Fruit fly (Drosophila melanogaster): ENCODE results near the gene Naa40.

Gene Naa40

dm6 chr3R:29773833-29774324 is 49.1 kb upstream of the Naa40 start (continued):
- TF ChIP-seq CG5953 (GFP tag; IDR thresholded peaks at IDR 0.05) (no peak), fd64A (GFP tag; optimal IDR thresholded peaks at IDR 0.05) (no peak), Sry-β (GFP tag; optimal IDR thresholded peaks at IDR 0.05) (no peak), lab (GFP tag; optimal IDR thresholded peaks at IDR 0.05) (peak; percentile 72), ranshi (GFP tag; IDR thresholded peaks at IDR 0.05) (peak; percentile 67; the same call in 1 of the 2 replicates), CG30403 (GFP tag; optimal IDR thresholded peaks at IDR 0.05) (peak; percentile 82), cwo (GFP tag; optimal IDR thresholded peaks at IDR 0.05) (peak; percentile 76), CG2116 (GFP tag; optimal IDR thresholded peaks at IDR 0.05) (no peak), CoRest (tag; optimal IDR thresholded peaks at IDR 0.05) (peak; percentile 88), CG10366 (GFP tag; IDR thresholded peaks at IDR 0.05) (peak; percentile 66), br (optimal IDR thresholded peaks at IDR 0.05) (no peak), C15 (GFP tag; IDR thresholded peaks at IDR 0.05) (0 out of 3 replicates have a peak, but pooled peaks have one; percentile 18), CG15696 (tag; optimal IDR thresholded peaks at IDR 0.05) (peak; percentile 47), dm (GFP tag; optimal IDR thresholded peaks at IDR 0.05) (peak; percentile 33), Rx (GFP tag; IDR thresholded peaks at IDR 0.05) (peak; percentile 31; the same call in 1 of the 2 replicates), Dad (GFP tag; optimal IDR thresholded peaks at IDR 0.05) (peak; percentile 26), CG1602 (GFP tag; optimal IDR thresholded peaks at IDR 0.05) (peak; percentile 66), CG11560 (tag; IDR thresholded peaks at IDR 0.05) (peak; percentile 73), CG4404 (GFP tag; IDR thresholded peaks at IDR 0.05) (peak; percentile 74), CG7963 (GFP tag; IDR thresholded peaks at IDR 0.05; ENCODE audit: partially characterized antibody) (no peak), CG12659 (GFP tag; optimal IDR thresholded peaks at IDR 0.05) (peak; percentile 76), CG12104 (GFP tag; optimal IDR thresholded peaks at IDR 0.05) (peak; percentile 64), Bdp1 (GFP tag; optimal IDR thresholded peaks at IDR 0.05) (peak; percentile 54), maf-S (GFP tag; optimal IDR thresholded peaks at IDR 0.05) (peak; percentile 71), slou (GFP tag; optimal IDR thresholded peaks at IDR 0.05) (peak; percentile 64), Ets97D (GFP tag; optimal IDR thresholded peaks at IDR 0.05) (peak; percentile 31), z (GFP tag; IDR thresholded peaks at IDR 0.05) (no peak), sc (optimal IDR thresholded peaks at IDR 0.05) (no peak), sc (GFP tag; optimal IDR thresholded peaks at IDR 0.05) (peak; percentile 20), BtbVII (GFP tag; optimal IDR thresholded peaks at IDR 0.05) (peak; percentile 33), CG2678 (tag; optimal IDR thresholded peaks at IDR 0.05) (peak; percentile 84), CG5245 (GFP tag; optimal IDR thresholded peaks at IDR 0.05) (peak; percentile 30), ewg (GFP tag; optimal IDR thresholded peaks at IDR 0.05) (peak; percentile 33), stwl (tag; optimal IDR thresholded peaks at IDR 0.05) (no peak), klu (GFP tag; IDR thresholded peaks at IDR 0.05) (peak; percentile 74), CG6654 (GFP tag; optimal IDR thresholded peaks at IDR 0.05) (peak; percentile 39), gfzf (GFP tag; optimal IDR thresholded peaks at IDR 0.05) (no peak), CG8359 (GFP tag; optimal IDR thresholded peaks at IDR 0.05; ENCODE audit: borderline replicate concordance) (no peak), CG15479 (GFP tag; optimal IDR thresholded peaks at IDR 0.05) (no peak), Blimp-1 (GFP tag; optimal IDR thresholded peaks at IDR 0.05) (peak; percentile 37), CrebB (tag; optimal IDR thresholded peaks at IDR 0.05) (peak; percentile 70), ttk (GFP tag; IDR thresholded peaks at IDR 0.05) (peak; percentile 41; the same call in 1 of the 2 replicates), stc (GFP tag; IDR thresholded peaks at IDR 0.05) (peak; percentile 60; the same call in 1 of the 2 replicates), Chrac-16 (GFP tag; optimal IDR thresholded peaks at IDR 0.05) (peak; percentile 62), sr (GFP tag; IDR thresholded peaks at IDR 0.05) (no peak), Ravus (GFP tag; IDR thresholded peaks at IDR 0.05) (no peak), Jarid2 (GFP tag; optimal IDR thresholded peaks at IDR 0.05) (peak; percentile 45), Lim3 (GFP tag; IDR thresholded peaks at IDR 0.05) (no peak), chn (GFP tag; optimal IDR thresholded peaks at IDR 0.05) (peak; percentile 53), Hmr (GFP tag; optimal IDR thresholded peaks at IDR 0.05) (peak; percentile 80), Atf6 (GFP tag; IDR thresholded peaks at IDR 0.05) (peak; percentile 63)
